Fruit fly (Drosophila melanogaster): Measurements from ENCODE around the gene ko.

DNA sequence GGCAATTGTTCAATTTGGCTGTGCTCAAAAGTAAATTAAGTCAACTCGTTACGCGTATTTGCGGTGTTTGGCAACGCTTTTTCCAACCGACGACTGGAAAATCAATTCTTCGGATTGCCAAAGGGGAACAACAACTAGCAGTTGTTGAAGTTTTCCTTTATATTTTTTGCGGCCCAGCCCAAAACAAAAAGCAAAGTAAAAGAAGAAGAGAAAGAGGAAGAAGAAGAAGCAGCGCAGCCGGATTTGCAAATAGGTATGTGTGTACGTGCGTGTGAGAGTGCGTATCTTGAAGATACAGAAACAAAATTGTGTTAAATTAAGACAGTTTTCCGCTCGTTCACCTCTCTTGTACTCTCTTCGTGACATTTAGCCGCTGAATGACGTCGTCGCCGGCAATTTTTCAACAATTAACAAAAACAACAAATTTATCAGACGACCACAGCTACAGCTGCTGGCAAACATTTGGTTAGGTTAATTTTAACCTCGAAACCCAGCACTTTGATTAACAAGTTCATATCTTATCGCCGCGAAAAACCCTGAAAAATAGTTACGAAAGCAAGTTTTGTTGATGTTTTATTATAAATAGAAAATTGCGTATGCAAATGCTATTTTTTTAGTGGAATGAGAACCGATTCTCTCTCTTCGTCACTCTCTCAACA is 45.4 kb upstream of the ko start:
- TF ChIP-seq insv (optimal IDR thresholded peaks at IDR 0.05), result no peak
- TF ChIP-seq Sin3A (optimal IDR thresholded peaks at IDR 0.05), result no peak
- TF ChIP-seq Myc (optimal IDR thresholded peaks at IDR 0.05), result no peak
